Worm (Caenorhabditis elegans): Measurements from ENCODE around the gene F17C11.22.

DNA sequence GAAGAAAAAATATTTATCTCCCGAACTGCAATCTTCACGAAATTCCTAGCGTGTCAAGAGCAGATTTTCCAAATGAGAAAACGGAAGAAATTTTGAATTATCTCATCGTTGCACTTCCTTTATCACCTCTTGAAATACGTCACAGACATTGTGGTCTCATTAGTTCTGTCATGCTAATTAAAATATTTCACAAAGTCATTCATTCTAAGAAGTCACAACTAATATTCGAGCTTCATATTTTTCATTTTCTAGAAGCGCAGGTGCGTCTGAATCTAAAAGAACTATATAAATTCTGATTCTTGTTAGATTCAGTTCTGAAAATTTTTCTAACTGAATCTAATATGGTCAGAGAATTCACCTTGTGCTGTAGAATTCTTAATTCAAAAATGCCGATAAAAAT lies 22.8 kb downstream of the F17C11.22 start:
- no peak for TF ChIP-seq gmeb-2 (tag; optimal IDR thresholded peaks at IDR 0.05)
- no peak for TF ChIP-seq ztf-16 (tag; optimal IDR thresholded peaks at IDR 0.05)
- TF ChIP-seq pqm-1 (tag; optimal IDR thresholded peaks at IDR 0.05): no peak
- no peak for TF ChIP-seq hlh-30 (tag; optimal IDR thresholded peaks at IDR 0.05; ENCODE audit: insufficient read depth)
- no peak for TF ChIP-seq nhr-11 (tag; optimal IDR thresholded peaks at IDR 0.05)
- no peak for TF ChIP-seq K09A11.1 (tag; optimal IDR thresholded peaks at IDR 0.05; ENCODE audit: insufficient read depth)
- no peak for TF ChIP-seq ama-1 (optimal IDR thresholded peaks at IDR 0.05)
- no peak for TF ChIP-seq dmd-4 (tag; optimal IDR thresholded peaks at IDR 0.05; ENCODE audit: borderline replicate concordance)
- TF ChIP-seq pha-2 (tag; optimal IDR thresholded peaks at IDR 0.05): no peak
- no peak for TF ChIP-seq fax-1 (tag; optimal IDR thresholded peaks at IDR 0.05)
- no peak for TF ChIP-seq fkh-10 (GFP tag; optimal IDR thresholded peaks at IDR 0.05)
- TF ChIP-seq ceh-34 (tag; optimal IDR thresholded peaks at IDR 0.05): no peak
- no peak for TF ChIP-seq T23F11.4 (GFP tag; optimal IDR thresholded peaks at IDR 0.05)

All from whole organism, late embryonic.